Fruit fly (Drosophila melanogaster) whole organism, embryonic: Measurements from ENCODE around the gene ZnT33D.

ENCODE experiments used
- Aef1 ChIP-seq: fragments of 200-800 bp; sonication (Bioruptor generic); IDR thresholded peaks from 3 replicates; pipeline ENCODE4 v1.3.6; 2022; ENCODE audit warnings: missing biosample characterization, missing genetic modification characterization
- CG12659 ChIP-seq: fragments of 200-800 bp; sonication (Bioruptor generic); optimal IDR thresholded peaks from 3 replicates; lab custom pipeline; 2017; ENCODE audit warnings: mild to moderate bottlenecking, missing biosample characterization, missing genetic modification reagents, missing genetic modification characterization
- CG15696 ChIP-seq: fragments of 200-800 bp; sonication (Bioruptor generic); optimal IDR thresholded peaks from 2 replicates; lab custom pipeline; 2019; ENCODE audit warnings: missing biosample characterization, mild to moderate bottlenecking, missing genetic modification characterization, moderate library complexity
- CG17359 ChIP-seq: fragments of 200-800 bp; sonication (Bioruptor generic); optimal IDR thresholded peaks from 3 replicates; lab custom pipeline; 2018; ENCODE audit warnings: missing biosample characterization, mild to moderate bottlenecking, missing genetic modification characterization, moderate library complexity
- CG17568 ChIP-seq: fragments of 200-800 bp; sonication (Bioruptor generic); optimal IDR thresholded peaks from 2 replicates; lab custom pipeline; 2018; ENCODE audit warnings: missing biosample characterization, mild to moderate bottlenecking, missing genetic modification characterization, moderate library complexity
- CG17802 ChIP-seq: fragments of 200-800 bp; sonication (Bioruptor generic); optimal IDR thresholded peaks from 2 replicates; lab custom pipeline; 2018; ENCODE audit warnings: missing biosample characterization, mild to moderate bottlenecking, missing genetic modification characterization, moderate library complexity
- CG17829 ChIP-seq: fragments of 200-800 bp; optimal IDR thresholded peaks from 2 replicates; lab custom pipeline; 2019; ENCODE audit warnings: missing biosample characterization, mild to moderate bottlenecking, missing genetic modification characterization, moderate library complexity
- CG1792 ChIP-seq: fragments of 200-800 bp; sonication (Bioruptor generic); optimal IDR thresholded peaks from 2 replicates; lab custom pipeline; 2016; ENCODE audit warnings: missing biosample characterization, missing genetic modification characterization
- CG18619 ChIP-seq: fragments of 200-800 bp; sonication (Bioruptor generic); optimal IDR thresholded peaks from 3 replicates; lab custom pipeline; 2017; ENCODE audit warnings: missing biosample characterization, mild to moderate bottlenecking, missing genetic modification characterization
- CG2116 ChIP-seq: fragments of 200-800 bp; sonication (Bioruptor generic); optimal IDR thresholded peaks from 3 replicates; lab custom pipeline; 2018; ENCODE audit warnings: missing biosample characterization, mild to moderate bottlenecking, missing genetic modification characterization
- CG33213 ChIP-seq: fragments of 200-800 bp; sonication (Bioruptor generic); optimal IDR thresholded peaks from 3 replicates; lab custom pipeline; 2016; ENCODE audit warnings: missing biosample characterization, missing genetic modification characterization
- CG34422 ChIP-seq: fragments of 200-800 bp; sonication (Bioruptor generic); IDR thresholded peaks from 3 replicates; pipeline ENCODE4 v1.3.6; 2022; ENCODE audit warnings: missing biosample characterization, missing genetic modification characterization
- CG3847 ChIP-seq: fragments of 200-800 bp; sonication (Bioruptor generic); IDR thresholded peaks from 2 replicates; pipeline ENCODE4 v1.3.6; 2022; ENCODE audit warnings: missing biosample characterization, missing genetic modification characterization
- CG43689 ChIP-seq: fragments of 200-800 bp; sonication (Bioruptor generic); IDR thresholded peaks from 2 replicates; pipeline ENCODE4 v1.3.6; 2022; ENCODE audit warnings: missing biosample characterization, missing genetic modification characterization
- CG4617 ChIP-seq: fragments of 200-800 bp; sonication (Bioruptor generic); optimal IDR thresholded peaks from 3 replicates; lab custom pipeline; 2016; ENCODE audit warnings: missing biosample characterization, missing genetic modification characterization, borderline replicate concordance
- CG5245 ChIP-seq: fragments of 200-800 bp; sonication (Bioruptor generic); optimal IDR thresholded peaks from 3 replicates; lab custom pipeline; 2016; ENCODE audit warnings: missing biosample characterization, missing genetic modification characterization
- CG6654 ChIP-seq: fragments of 200-800 bp; sonication (Bioruptor generic); optimal IDR thresholded peaks from 2 replicates; lab custom pipeline; 2017; ENCODE audit warnings: missing biosample characterization, mild to moderate bottlenecking, missing genetic modification characterization
- CG6765 ChIP-seq: fragments of 200-800 bp; sonication (Bioruptor generic); optimal IDR thresholded peaks from 3 replicates; lab custom pipeline; 2017; ENCODE audit warnings: missing biosample characterization, mild to moderate bottlenecking, missing genetic modification characterization
- CG7271 ChIP-seq: fragments of 200-800 bp; sonication (Bioruptor generic); optimal IDR thresholded peaks from 2 replicates; lab custom pipeline; 2018; ENCODE audit warnings: missing biosample characterization, mild to moderate bottlenecking, missing genetic modification characterization, moderate library complexity
- CG8281 ChIP-seq: fragments of 200-800 bp; sonication (Bioruptor generic); optimal IDR thresholded peaks from 2 replicates; lab custom pipeline; 2018; ENCODE audit warnings: missing biosample characterization, mild to moderate bottlenecking, missing genetic modification characterization, moderate library complexity
- CoRest ChIP-seq: fragments of 200-800 bp; sonication (Bioruptor generic); optimal IDR thresholded peaks from 3 replicates; lab custom pipeline; 2018; ENCODE audit warnings: missing biosample characterization, mild to moderate bottlenecking, missing genetic modification characterization, moderate library complexity
- D19A ChIP-seq: fragments of 200-800 bp; optimal IDR thresholded peaks from 3 replicates; lab custom pipeline; 2019; ENCODE audit warnings: missing biosample characterization, mild to moderate bottlenecking, missing genetic modification characterization, moderate library complexity
- Dek ChIP-seq: fragments of 200-800 bp; sonication (Bioruptor generic); optimal IDR thresholded peaks from 3 replicates; lab custom pipeline; 2019; ENCODE audit warnings: missing biosample characterization, mild to moderate bottlenecking, missing genetic modification characterization, moderate library complexity
- Dip3 ChIP-seq: fragments of 200-800 bp; sonication (Bioruptor generic); optimal IDR thresholded peaks from 3 replicates; lab custom pipeline; 2016; ENCODE audit warnings: missing biosample characterization, missing genetic modification characterization
- Dp ChIP-seq: fragments of 200-800 bp; sonication (Bioruptor generic); optimal IDR thresholded peaks from 2 replicates; lab custom pipeline; 2018; ENCODE audit warnings: missing biosample characterization, mild to moderate bottlenecking, missing genetic modification characterization, moderate library complexity
- E2f2 ChIP-seq: fragments of 200-800 bp; sonication (Bioruptor generic); IDR thresholded peaks from 2 replicates; pipeline ENCODE4 v1.3.6; 2022; ENCODE audit warnings: missing biosample characterization, missing genetic modification characterization
- Ets65A ChIP-seq: fragments of 200-800 bp; sonication (Bioruptor generic); peaks from one replicate; lab custom pipeline; 2016; ENCODE audit warnings: missing biosample characterization, missing genetic modification characterization
- Fer1 ChIP-seq: fragments of 200-800 bp; sonication (Bioruptor generic); optimal IDR thresholded peaks from 2 replicates; lab custom pipeline; 2017; ENCODE audit warnings: missing biosample characterization, mild to moderate bottlenecking, missing genetic modification characterization
- HLHmδ ChIP-seq: fragments of 200-800 bp; sonication (Bioruptor generic); optimal IDR thresholded peaks from 2 replicates; lab custom pipeline; 2018; ENCODE audit warnings: missing biosample characterization, mild to moderate bottlenecking, missing genetic modification characterization, moderate library complexity
- Kr ChIP-seq: fragments of 200-800 bp; sonication (Bioruptor generic); optimal IDR thresholded peaks from 2 replicates; lab custom pipeline; 2017; ENCODE audit warnings: missing biosample characterization, mild to moderate bottlenecking, missing genetic modification characterization
- MESR4 ChIP-seq: fragments of 200-800 bp; sonication (Bioruptor generic); optimal IDR thresholded peaks from 2 replicates; lab custom pipeline; 2018; ENCODE audit warnings: missing biosample characterization, mild to moderate bottlenecking, missing genetic modification characterization, moderate library complexity
- Myb ChIP-seq: fragments of 200-800 bp; sonication (Bioruptor generic); optimal IDR thresholded peaks from 2 replicates; lab custom pipeline; 2016; ENCODE audit warnings: missing biosample characterization, missing genetic modification characterization
- cg ChIP-seq: fragments of 200-800 bp; sonication (Bioruptor generic); optimal IDR thresholded peaks from 3 replicates; lab custom pipeline; 2019; ENCODE audit warnings: missing biosample characterization, mild to moderate bottlenecking, missing genetic modification characterization, moderate library complexity
- danr ChIP-seq: fragments of 200-800 bp; sonication (Bioruptor generic); IDR thresholded peaks from 2 replicates; pipeline ENCODE4 v1.3.6; 2022; ENCODE audit warnings: missing biosample characterization, missing genetic modification characterization
- ham ChIP-seq: fragments of 200-800 bp; sonication (Bioruptor generic); IDR thresholded peaks from 2 replicates; pipeline ENCODE4 v1.3.6; 2022; ENCODE audit warnings: missing biosample characterization, missing genetic modification characterization
- hkb ChIP-seq, 2 experiments: fragments of 200-800 bp in 1 of 2; fragments of >200 bp in 1 of 2; sonication (Bioruptor generic) in 1 of 2; IDR thresholded peaks in 1 of 2; optimal IDR thresholded peaks in 1 of 2; 2 replicates each; pipeline versions ENCODE4 v1.3.6 to Lab custom; 2017 to 2022; ENCODE audit warnings: missing biosample characterization in 1 of 2, missing genetic modification characterization in 1 of 2
- insv ChIP-seq, 2 experiments: fragments of 200-800 bp; sonication (Bioruptor generic); optimal IDR thresholded peaks; 3 replicates each; lab custom pipeline; 2016 to 2018; ENCODE audit warnings: missing biosample characterization in 2 of 2, missing genetic modification characterization in 2 of 2
- inv ChIP-seq: fragments of 200-800 bp; sonication (Bioruptor generic); IDR thresholded peaks from 2 replicates; pipeline ENCODE4 v1.3.6; 2022; ENCODE audit warnings: missing biosample characterization, missing genetic modification characterization; ENCODE audit not compliant: partially characterized antibody
- knrl ChIP-seq: fragments of 200-800 bp; sonication (Bioruptor generic); IDR thresholded peaks from 3 replicates; pipeline ENCODE4 v1.3.6; 2022; ENCODE audit warnings: missing biosample characterization, missing genetic modification characterization; ENCODE audit not compliant: partially characterized antibody
- lov ChIP-seq, 2 experiments: fragments of 200-800 bp in 1 of 2; fragments of >200 bp in 1 of 2; sonication (Bioruptor generic) in 1 of 2; IDR thresholded peaks in 1 of 2; optimal IDR thresholded peaks in 1 of 2; 2 replicates in 1 of 2; 3 replicates in 1 of 2; pipeline versions ENCODE4 v1.3.6 to Lab custom; 2017 to 2022; ENCODE audit warnings: missing biosample characterization in 1 of 2, missing genetic modification characterization in 1 of 2
- luna ChIP-seq: fragments of 200-800 bp; sonication (Bioruptor generic); optimal IDR thresholded peaks from 2 replicates; lab custom pipeline; 2016; ENCODE audit warnings: missing biosample characterization, missing genetic modification characterization
- nmo ChIP-seq: fragments of 200-800 bp; sonication (Bioruptor generic); optimal IDR thresholded peaks from 2 replicates; lab custom pipeline; 2018; ENCODE audit warnings: missing biosample characterization, mild to moderate bottlenecking, missing genetic modification characterization, moderate library complexity
- onecut ChIP-seq: fragments of 200-800 bp; sonication (Bioruptor generic); IDR thresholded peaks from 2 replicates; pipeline ENCODE4 v1.3.6; 2022; ENCODE audit warnings: missing biosample characterization, missing genetic modification characterization
- pzg ChIP-seq: fragments of 200-800 bp; sonication (Bioruptor generic); optimal IDR thresholded peaks from 3 replicates; lab custom pipeline; 2018; ENCODE audit warnings: missing biosample characterization, mild to moderate bottlenecking, missing genetic modification characterization, moderate library complexity
- sqz ChIP-seq: fragments of 200-800 bp; sonication (Bioruptor generic); optimal IDR thresholded peaks from 3 replicates; lab custom pipeline; 2018; ENCODE audit warnings: missing biosample characterization, mild to moderate bottlenecking, missing genetic modification characterization
- sr ChIP-seq: fragments of 200-800 bp; sonication (Bioruptor generic); IDR thresholded peaks from 3 replicates; pipeline ENCODE4 v1.3.6; 2022; ENCODE audit warnings: missing biosample characterization, missing genetic modification characterization
- stc ChIP-seq: fragments of 200-800 bp; sonication (Bioruptor generic); IDR thresholded peaks from 2 replicates; pipeline ENCODE4 v1.3.6; 2022; ENCODE audit warnings: missing biosample characterization, missing genetic modification characterization
- sug ChIP-seq: fragments of 200-800 bp; optimal IDR thresholded peaks from 2 replicates; lab custom pipeline; 2019; ENCODE audit warnings: missing biosample characterization, mild to moderate bottlenecking, missing genetic modification characterization, moderate library complexity

ZnT33D gene

dm6 chr2L:12172536-12173234 is 8.6 kb downstream of the ZnT33D start, which contains the start of the genes CG6583 and crok (continued):
- no peak for TF ChIP-seq cg (GFP tag; lab: Kevin White, UChicago)
- TF ChIP-seq CG17802 (tag; lab: Kevin White, UChicago), result no peak
- TF ChIP-seq onecut (GFP tag; lab: Robert Waterston, UW), result no peak
- TF ChIP-seq CG15696 (tag; lab: Kevin White, UChicago), result no peak
- peak; percentile 86 for TF ChIP-seq pzg (GFP tag; lab: Kevin White, UChicago)
- no peak for TF ChIP-seq lov (optimal IDR thresholded peaks at IDR 0.05; lab: Kevin White, UChicago)
- no peak for TF ChIP-seq lov (GFP tag; IDR thresholded peaks at IDR 0.05; lab: Robert Waterston, UW)
- TF ChIP-seq D19A (tag; lab: Kevin White, UChicago), result no peak
- TF ChIP-seq Fer1 (GFP tag; lab: Kevin White, UChicago), result no peak
- no peak for TF ChIP-seq CG17568 (GFP tag; lab: Kevin White, UChicago)
- TF ChIP-seq Dip3, result no peak
- TF ChIP-seq sr (GFP tag; lab: Robert Waterston, UW), result no peak
- 0 out of 2 replicates have a peak, but pooled peaks have one; percentile 29 for TF ChIP-seq inv
- no peak for TF ChIP-seq CG5245
- no peak for TF ChIP-seq CG8281 (tag; lab: Kevin White, UChicago)
- no peak for TF ChIP-seq ham (GFP tag; lab: Robert Waterston, UW)
- TF ChIP-seq Myb, result peak; percentile 95
- peak; percentile 52 for TF ChIP-seq E2f2
- TF ChIP-seq CG6654 (GFP tag; lab: Kevin White, UChicago), result no peak
- TF ChIP-seq CG4617 (GFP tag; lab: Kevin White, UChicago), result peak; percentile 36
- TF ChIP-seq Dp (GFP tag; lab: Kevin White, UChicago), result peak; percentile 44
- TF ChIP-seq Dek (tag; lab: Kevin White, UChicago), result peak; percentile 30
- no peak for TF ChIP-seq HLHmδ
- peak; percentile 61 for TF ChIP-seq nmo (GFP tag; lab: Kevin White, UChicago)
- TF ChIP-seq sqz (GFP tag; lab: Kevin White, UChicago), result peak; percentile 36
- TF ChIP-seq CoRest (tag; lab: Kevin White, UChicago), result peak; percentile 12
- TF ChIP-seq Ets65A, result peak; percentile 57
- TF ChIP-seq CG6765 (GFP tag; lab: Kevin White, UChicago), result no peak
- TF ChIP-seq Aef1 (GFP tag; lab: Robert Waterston, UW), result no peak
- peak; percentile 36 for TF ChIP-seq CG33213 (GFP tag; lab: Kevin White, UChicago)
- TF ChIP-seq CG12659 (GFP tag; lab: Kevin White, UChicago), result peak; percentile 34
- no peak for TF ChIP-seq CG1792 (GFP tag; lab: Kevin White, UChicago)
- peak; percentile 51 for TF ChIP-seq CG2116 (GFP tag; lab: Kevin White, UChicago)
- TF ChIP-seq CG34422 (GFP tag; lab: Robert Waterston, UW), result no peak
- TF ChIP-seq CG43689 (GFP tag; lab: Robert Waterston, UW), result no peak
- TF ChIP-seq stc, result no peak
- peak in 1 of 2 experiments; percentile 5 for TF ChIP-seq insv (GFP tag; optimal IDR thresholded peaks at IDR 0.05; lab: Kevin White, UChicago)
- peak; percentile 66 for TF ChIP-seq CG3847 (GFP tag; lab: Robert Waterston, UW)
- TF ChIP-seq sug (tag; lab: Kevin White, UChicago), result no peak
- no peak for TF ChIP-seq CG17359 (tag; lab: Kevin White, UChicago)
- no peak for TF ChIP-seq Kr (GFP tag; lab: Kevin White, UChicago)
- TF ChIP-seq MESR4 (GFP tag; lab: Kevin White, UChicago), result peak; percentile 81
- no peak for TF ChIP-seq CG18619 (GFP tag; lab: Kevin White, UChicago)
- TF ChIP-seq luna (GFP tag; lab: Kevin White, UChicago), result no peak
- TF ChIP-seq hkb (optimal IDR thresholded peaks at IDR 0.05; lab: Kevin White, UChicago), result no peak
- TF ChIP-seq hkb (GFP tag; IDR thresholded peaks at IDR 0.05; lab: Robert Waterston, UW), result peak; percentile 18; the same call in 1 of the 2 replicates
- TF ChIP-seq knrl, result no peak
- TF ChIP-seq CG7271, result no peak
- TF ChIP-seq danr, result no peak
- peak; percentile 21 for TF ChIP-seq CG17829
